Worm (Caenorhabditis elegans): Measurements from ENCODE around the gene hat-1.

hat-1 gene

ce11 chrIII:10407198-10407663, at the start of gene hat-1:
Gene hat-1 (minus strand): TSS chrIII:10407248.
- TF ChIP-seq nhr-84 (tag; optimal IDR thresholded peaks at IDR 0.05) (no peak), ztf-4 (tag; optimal IDR thresholded peaks at IDR 0.05) (peak; percentile 90), zag-1 (tag; optimal IDR thresholded peaks at IDR 0.05) (no peak), nhr-11 (tag; optimal IDR thresholded peaks at IDR 0.05) (peak; percentile 91), Y116A8C.19 (tag; optimal IDR thresholded peaks at IDR 0.05; ENCODE audit: borderline replicate concordance) (no peak), fkh-8 (tag; optimal IDR thresholded peaks at IDR 0.05) (peak; percentile 98), mep-1 (tag; optimal IDR thresholded peaks at IDR 0.05) (peak; percentile 95), hlh-17 (GFP tag; optimal IDR thresholded peaks at IDR 0.05; ENCODE audit: borderline replicate concordance) (no peak), egl-13 (tag; optimal IDR thresholded peaks at IDR 0.05) (peak; percentile 92), ama-1 (optimal IDR thresholded peaks at IDR 0.05) (no peak), mef-2 (tag; optimal IDR thresholded peaks at IDR 0.05) (peak; percentile 82), aha-1 (tag; optimal IDR thresholded peaks at IDR 0.05) (peak; percentile 86), nhr-85 (tag) (peak; percentile 99), blmp-1 (tag; optimal IDR thresholded peaks at IDR 0.05) (peak; percentile 82), lin-13 (GFP tag; optimal IDR thresholded peaks at IDR 0.05) (peak; percentile 95), dpl-1 (GFP tag; optimal IDR thresholded peaks at IDR 0.05) (peak; percentile 92 to 95 (median 94)), jun-1 (tag; optimal IDR thresholded peaks at IDR 0.05) (peak; percentile 95), snpc-4 (tag; optimal IDR thresholded peaks at IDR 0.05) (peak; percentile 83), ztf-11 (tag; optimal IDR thresholded peaks at IDR 0.05) (peak in 1 of 2 experiments; percentile 80), nhr-90 (tag; optimal IDR thresholded peaks at IDR 0.05; ENCODE audit: poor library complexity) (peak; percentile 96), lir-3 (tag; optimal IDR thresholded peaks at IDR 0.05; ENCODE audit: poor library complexity) (no peak), nhr-76 (tag; optimal IDR thresholded peaks at IDR 0.05) (no peak), sptf-1 (tag; optimal IDR thresholded peaks at IDR 0.05) (no peak), ceh-63 (GFP tag; optimal IDR thresholded peaks at IDR 0.05) (no peak), hpl-2 (GFP tag; optimal IDR thresholded peaks at IDR 0.05) (peak; percentile 77), nhr-28 (tag; optimal IDR thresholded peaks at IDR 0.05) (no peak), dsc-1 (tag; optimal IDR thresholded peaks at IDR 0.05) (peak; percentile 96), nhr-237 (tag; optimal IDR thresholded peaks at IDR 0.05) (peak; percentile 83), zip-4 (GFP tag; optimal IDR thresholded peaks at IDR 0.05) (peak; percentile 99), irx-1 (tag; optimal IDR thresholded peaks at IDR 0.05) (peak; percentile 94), skn-1 (tag; optimal IDR thresholded peaks at IDR 0.05) (peak; percentile 93), grh-1 (GFP tag; IDR thresholded peaks at IDR 0.05) (peak; percentile 93), mab-9 (GFP tag; IDR thresholded peaks at IDR 0.05) (peak; percentile 91), pag-3 (tag; optimal IDR thresholded peaks at IDR 0.05; ENCODE audit: borderline replicate concordance, insufficient read depth) (peak; percentile 57), aly-2 (tag; optimal IDR thresholded peaks at IDR 0.05) (peak; percentile 71), nhr-71 (tag; optimal IDR thresholded peaks at IDR 0.05) (peak; percentile 98), sox-4 (tag; optimal IDR thresholded peaks at IDR 0.05) (peak; percentile 83), hlh-4 (tag; optimal IDR thresholded peaks at IDR 0.05) (no peak), unc-30 (tag; optimal IDR thresholded peaks at IDR 0.05) (no peak), elt-2 (tag; optimal IDR thresholded peaks at IDR 0.05) (peak; percentile 85), efl-3 (GFP tag; optimal IDR thresholded peaks at IDR 0.05) (peak; percentile 54), isw-1 (GFP tag; IDR thresholded peaks at IDR 0.05) (peak; percentile 98), lin-14 (GFP tag; optimal IDR thresholded peaks at IDR 0.05) (peak; percentile 98), ceh-90 (tag; optimal IDR thresholded peaks at IDR 0.05) (peak; percentile 60), unc-62 (GFP tag; optimal IDR thresholded peaks at IDR 0.05) (no peak), lsy-2 (tag; optimal IDR thresholded peaks at IDR 0.05) (peak; percentile 95 to 96), fkh-10 (GFP tag; optimal IDR thresholded peaks at IDR 0.05) (peak; percentile 86), lin-39 (tag; optimal IDR thresholded peaks at IDR 0.05) (peak; percentile 95), tbx-2 (tag; optimal IDR thresholded peaks at IDR 0.05) (peak; percentile 97), unc-98 (GFP tag; IDR thresholded peaks at IDR 0.05) (peak; percentile 66; the same call in 1 of the 2 replicates), pqm-1 (tag; optimal IDR thresholded peaks at IDR 0.05) (no peak), alr-1 (tag; optimal IDR thresholded peaks at IDR 0.05; ENCODE audit: borderline replicate concordance) (no peak), ets-5 (GFP tag; IDR thresholded peaks at IDR 0.05) (no peak)

Measured in whole organism, L1 larva.